Fruit fly (Drosophila melanogaster): ENCODE data around the gene Cpr64Ac.

The Cpr64Ac gene

DNA sequence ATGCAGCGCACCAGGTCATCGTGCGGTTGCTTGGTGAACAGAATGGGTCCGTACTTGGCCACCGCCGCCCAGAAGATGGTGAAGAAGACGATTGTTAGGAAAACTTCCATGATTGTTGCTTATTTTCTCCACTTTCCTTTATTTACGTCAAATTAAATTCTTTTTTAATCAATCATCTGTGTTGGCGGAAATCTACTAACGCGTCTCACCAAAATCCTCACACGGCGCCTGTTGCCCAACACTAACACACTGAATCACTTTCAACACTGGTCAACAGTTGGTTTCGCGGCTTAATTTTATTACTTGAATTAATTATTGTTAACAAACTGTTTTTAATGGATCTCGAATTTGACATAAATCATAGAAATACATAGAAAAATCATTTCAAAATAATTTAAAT, 26.1 kb downstream of the Cpr64Ac start, which contains the start of gene VhaM9.7-c (continued):
- TF ChIP-seq dsx (GFP tag; optimal IDR thresholded peaks at IDR 0.05; ENCODE audit: poor library complexity, severe bottlenecking) = no peak
- TF ChIP-seq CG6808 (GFP tag; optimal IDR thresholded peaks at IDR 0.05) = no peak
- peak; percentile 52 for TF ChIP-seq Sox14 (GFP tag; optimal IDR thresholded peaks at IDR 0.05)
- TF ChIP-seq CG32006 (GFP tag; optimal IDR thresholded peaks at IDR 0.05) = no peak
- no peak for TF ChIP-seq Eip93F (GFP tag; optimal IDR thresholded peaks at IDR 0.05)
- TF ChIP-seq Blimp-1 (GFP tag; optimal IDR thresholded peaks at IDR 0.05) = no peak
- no peak for TF ChIP-seq CG6854 (GFP tag; optimal IDR thresholded peaks at IDR 0.05)
- TF ChIP-seq Met (GFP tag; optimal IDR thresholded peaks at IDR 0.05) = no peak
- peak; percentile 30 for TF ChIP-seq achi (GFP tag; optimal IDR thresholded peaks at IDR 0.05)
- no peak for TF ChIP-seq eg (GFP tag; IDR thresholded peaks at IDR 0.05)
- TF ChIP-seq salr (GFP tag; optimal IDR thresholded peaks at IDR 0.05) = no peak
- TF ChIP-seq esn (GFP tag; optimal IDR thresholded peaks at IDR 0.05) = peak; percentile 55
- TF ChIP-seq CG3919 (GFP tag; optimal IDR thresholded peaks at IDR 0.05) = peak; percentile 41
- no peak for TF ChIP-seq Smox (GFP tag; optimal IDR thresholded peaks at IDR 0.05)
- no peak for TF ChIP-seq fd59A (GFP tag; optimal IDR thresholded peaks at IDR 0.05)

DNA sequence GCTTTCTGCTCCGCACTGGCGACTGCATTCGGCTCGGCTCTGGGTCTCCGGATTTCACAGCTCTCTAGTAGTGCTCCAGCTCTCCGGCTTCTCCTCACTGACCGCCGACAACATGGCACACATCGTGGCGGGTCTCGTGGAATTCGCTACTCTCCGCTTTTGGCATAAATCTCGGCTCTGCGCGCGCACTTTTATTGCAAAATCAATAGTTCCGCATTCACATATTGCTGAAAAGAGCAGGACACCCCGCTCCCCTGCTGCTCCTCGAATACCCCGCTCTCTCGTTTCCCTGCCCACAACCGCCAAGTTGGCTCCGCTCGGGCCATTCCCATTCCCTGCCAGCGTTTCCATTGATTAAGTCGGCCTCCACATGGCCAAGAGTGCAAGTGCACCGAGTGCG, 27.5 kb downstream of the Cpr64Ac start:
- TF ChIP-seq salr (GFP tag; optimal IDR thresholded peaks at IDR 0.05) = no peak
- peak; percentile 6 for TF ChIP-seq CG16779 (tag; optimal IDR thresholded peaks at IDR 0.05)
- no peak for TF ChIP-seq Sox14 (GFP tag; optimal IDR thresholded peaks at IDR 0.05)
- no peak for TF ChIP-seq CG34406 (GFP tag; optimal IDR thresholded peaks at IDR 0.05)
- TF ChIP-seq CG8632 (GFP tag; optimal IDR thresholded peaks at IDR 0.05) = no peak

DNA sequence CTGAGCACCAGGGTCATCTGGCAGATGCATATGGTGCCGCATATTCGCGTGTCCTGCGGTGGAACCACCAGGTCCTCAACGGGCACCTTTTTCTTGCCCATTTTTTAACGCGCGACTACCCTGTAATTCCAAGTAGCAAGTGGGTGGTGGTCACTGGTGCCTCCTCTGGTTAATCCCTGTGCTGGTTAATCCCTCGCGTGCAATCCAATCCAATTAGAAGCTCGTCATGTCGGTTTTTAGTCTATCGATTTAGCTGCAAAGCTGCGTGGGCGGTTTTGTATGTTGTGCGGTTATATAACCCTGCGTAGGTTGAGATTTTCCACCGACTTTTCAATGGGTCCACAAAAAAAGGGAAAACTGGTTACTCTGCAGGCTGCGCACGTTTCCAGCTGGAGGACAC, 28.2 kb downstream of the Cpr64Ac start, which contains the start of gene Teh3:
TSS of gene Teh3 (minus strand) at position 101 of the 400 bp plus-strand sequence.
- no peak for TF ChIP-seq fd59A (GFP tag; optimal IDR thresholded peaks at IDR 0.05)
- no peak for TF ChIP-seq dac (GFP tag; optimal IDR thresholded peaks at IDR 0.05)
- no peak for TF ChIP-seq CG7368 (GFP tag; optimal IDR thresholded peaks at IDR 0.05)
- TF ChIP-seq CG6163 (GFP tag; IDR thresholded peaks at IDR 0.05) = no peak
- no peak for TF ChIP-seq CG8319 (GFP tag; optimal IDR thresholded peaks at IDR 0.05)
- TF ChIP-seq Lpt (GFP tag; optimal IDR thresholded peaks at IDR 0.05) = no peak
- TF ChIP-seq CG8119 (GFP tag; IDR thresholded peaks at IDR 0.05) = no peak

DNA sequence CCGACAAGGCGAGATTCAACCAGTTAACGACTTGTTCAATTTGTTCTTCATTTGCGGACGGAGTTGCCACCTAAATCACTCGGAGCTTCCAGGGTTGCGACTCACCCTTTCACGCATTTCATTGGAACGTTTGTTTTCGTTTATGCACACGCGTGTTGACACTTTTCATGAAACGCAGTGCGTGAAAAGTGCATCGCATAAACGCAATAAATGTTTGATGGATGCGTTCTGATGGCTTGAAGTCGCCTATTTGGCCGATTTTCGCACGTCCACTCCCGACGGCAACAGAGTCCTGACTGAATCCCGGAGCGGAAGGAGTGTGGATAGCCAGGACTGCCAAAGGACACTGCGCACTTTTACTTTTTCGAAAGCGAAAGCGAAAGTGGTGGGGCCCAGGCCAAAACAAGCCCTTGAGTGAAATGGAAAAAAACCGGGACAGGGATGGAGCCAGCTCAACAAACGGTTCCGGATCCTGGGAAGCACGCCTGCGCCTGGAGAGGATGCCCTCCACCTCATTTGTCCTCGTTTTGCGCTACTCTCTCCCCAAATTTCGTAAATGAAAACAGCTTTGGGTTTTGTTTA, 34.6 kb downstream of the Cpr64Ac start, which contains the start of gene Teh4:
TSS of gene Teh4 (minus strand) at position 290 of the 582 bp plus-strand sequence.
- TF ChIP-seq Hr38 (GFP tag; optimal IDR thresholded peaks at IDR 0.05) (no peak), CG7368 (GFP tag; optimal IDR thresholded peaks at IDR 0.05) (no peak), dac (GFP tag; optimal IDR thresholded peaks at IDR 0.05) (no peak), topi (GFP tag; optimal IDR thresholded peaks at IDR 0.05) (no peak), Met (GFP tag; optimal IDR thresholded peaks at IDR 0.05) (no peak), fd59A (GFP tag; optimal IDR thresholded peaks at IDR 0.05) (peak; percentile 24), CG3032 (tag; optimal IDR thresholded peaks at IDR 0.05) (no peak), CG32006 (GFP tag; optimal IDR thresholded peaks at IDR 0.05) (no peak), svp (GFP tag) (peak; percentile 46), CG10669 (GFP tag; optimal IDR thresholded peaks at IDR 0.05) (no peak), CG11902 (GFP tag; optimal IDR thresholded peaks at IDR 0.05) (no peak), CG31627 (GFP tag; optimal IDR thresholded peaks at IDR 0.05) (no peak), Ets96B (tag; optimal IDR thresholded peaks at IDR 0.05) (peak; percentile 50), Sox14 (GFP tag; optimal IDR thresholded peaks at IDR 0.05) (no peak), salr (GFP tag; optimal IDR thresholded peaks at IDR 0.05) (peak in 1 of 2 experiments; percentile 25), Blimp-1 (GFP tag; optimal IDR thresholded peaks at IDR 0.05) (no peak), esn (GFP tag; optimal IDR thresholded peaks at IDR 0.05) (no peak), Ets21C (GFP tag; optimal IDR thresholded peaks at IDR 0.05) (no peak), spab (GFP tag; optimal IDR thresholded peaks at IDR 0.05) (peak; percentile 45), pdm3 (GFP tag; optimal IDR thresholded peaks at IDR 0.05) (no peak), Smox (GFP tag; optimal IDR thresholded peaks at IDR 0.05) (no peak), fd85E (GFP tag; optimal IDR thresholded peaks at IDR 0.05) (no peak), CG8632 (GFP tag; optimal IDR thresholded peaks at IDR 0.05) (no peak), lz (GFP tag; optimal IDR thresholded peaks at IDR 0.05) (no peak), dsx (GFP tag; optimal IDR thresholded peaks at IDR 0.05; ENCODE audit: poor library complexity, severe bottlenecking) (no peak), ss (GFP tag; optimal IDR thresholded peaks at IDR 0.05) (peak in 1 of 2 experiments; percentile 72), CG6792 (GFP tag; optimal IDR thresholded peaks at IDR 0.05) (no peak), OdsH (GFP tag; optimal IDR thresholded peaks at IDR 0.05) (no peak), achi (GFP tag; optimal IDR thresholded peaks at IDR 0.05) (no peak), CG8119 (GFP tag; IDR thresholded peaks at IDR 0.05) (0 out of 3 replicates have a peak, but pooled peaks have one; percentile 21), CG6808 (GFP tag; optimal IDR thresholded peaks at IDR 0.05) (peak; percentile 61), CG1621 (tag; optimal IDR thresholded peaks at IDR 0.05) (peak; percentile 38), eg (GFP tag; IDR thresholded peaks at IDR 0.05) (0 out of 3 replicates have a peak, but pooled peaks have one; percentile 34), Eip78C (GFP tag) (no peak)
